Fruit fly (Drosophila melanogaster) whole organism, wandering third instar larva: ENCODE data around the gene CG33107.

ENCODE experiments used
- Abd-B ChIP-seq: fragments of >200 bp; optimal IDR thresholded peaks from 2 replicates; lab custom pipeline; 2017; ENCODE audit warnings: missing biosample characterization, missing genetic modification characterization
- CG32264 ChIP-seq: fragments of 200-800 bp; sonication (Bioruptor generic); optimal IDR thresholded peaks from 2 replicates; lab custom pipeline; 2016; ENCODE audit warnings: missing biosample characterization, missing genetic modification characterization
- CG9705 ChIP-seq: fragments of 200-800 bp; sonication (Bioruptor generic); optimal IDR thresholded peaks from 2 replicates; lab custom pipeline; 2018; ENCODE audit warnings: missing biosample characterization, mild to moderate bottlenecking, missing genetic modification characterization
- CrebA ChIP-seq: fragments of 200-800 bp; sonication (Bioruptor generic); optimal IDR thresholded peaks from 2 replicates; lab custom pipeline; 2016; ENCODE audit warnings: missing biosample characterization, mild to moderate bottlenecking, missing genetic modification characterization, borderline replicate concordance
- Dfd ChIP-seq: fragments of >200 bp; optimal IDR thresholded peaks from 2 replicates; lab custom pipeline; 2017; ENCODE audit warnings: missing biosample characterization, missing genetic modification characterization
- Dif ChIP-seq: fragments of 200-275, 200-300 bp; sonication (Bioruptor generic); optimal IDR thresholded peaks from 2 replicates; lab custom pipeline; 2018; ENCODE audit warnings: missing biosample characterization, missing genetic modification characterization; ENCODE audit not compliant: partially characterized antibody
- GATAd ChIP-seq: sonication (Bioruptor generic); optimal IDR thresholded peaks from 2 replicates; lab custom pipeline; 2016; ENCODE audit warnings: missing biosample characterization, missing genetic modification characterization
- HLH106 ChIP-seq: fragments of 200-800 bp; optimal IDR thresholded peaks from 3 replicates; lab custom pipeline; 2019; ENCODE audit warnings: missing biosample characterization, mild to moderate bottlenecking, missing genetic modification characterization, moderate library complexity
- Hnf4 ChIP-seq: fragments of 200-800 bp; sonication (Bioruptor generic); optimal IDR thresholded peaks from 2 replicates; lab custom pipeline; 2016; ENCODE audit warnings: missing biosample characterization, mild to moderate bottlenecking, missing genetic modification characterization
- Hr78 ChIP-seq: fragments of >200 bp; optimal IDR thresholded peaks from 2 replicates; lab custom pipeline; 2017; ENCODE audit warnings: missing biosample characterization, missing genetic modification characterization
- Hr83 ChIP-seq: fragments of 200-300 bp; sonication (Bioruptor generic); optimal IDR thresholded peaks from 2 replicates; lab custom pipeline; 2016; ENCODE audit warnings: missing biosample characterization, mild to moderate bottlenecking, missing genetic modification characterization, moderate library complexity; ENCODE audit not compliant: poor library complexity, severe bottlenecking
- Jra ChIP-seq: sonication (Bioruptor generic); optimal IDR thresholded peaks from 2 replicates; lab custom pipeline; 2016; ENCODE audit warnings: missing biosample characterization, missing genetic modification characterization
- Mio ChIP-seq: sonication (Bioruptor generic); optimal IDR thresholded peaks from 2 replicates; lab custom pipeline; 2016; ENCODE audit warnings: missing biosample characterization, missing genetic modification characterization
- Myc ChIP-seq: fragments of >200 bp; optimal IDR thresholded peaks from 2 replicates; lab custom pipeline; 2017
- N ChIP-seq: fragments of >200 bp; optimal IDR thresholded peaks from 2 replicates; lab custom pipeline; 2018; ENCODE audit warnings: missing biosample characterization, missing external identifiers, missing genetic modification characterization
- OdsH ChIP-seq: fragments of 200-800 bp; sonication (Bioruptor generic); optimal IDR thresholded peaks from 2 replicates; lab custom pipeline; 2016; ENCODE audit warnings: missing biosample characterization, mild to moderate bottlenecking, missing genetic modification characterization
- Rel ChIP-seq, 2 experiments: fragments of 200-800 bp; sonication (Bioruptor generic) in 1 of 2; optimal IDR thresholded peaks; 2 replicates in 1 of 2; 3 replicates in 1 of 2; lab custom pipeline; 2016 to 2019; ENCODE audit warnings: mild to moderate bottlenecking in 2 of 2, missing biosample characterization in 2 of 2, missing genetic modification characterization in 2 of 2, moderate library complexity in 1 of 2
- Sp1 ChIP-seq: fragments of 200-800 bp; sonication (Bioruptor generic); optimal IDR thresholded peaks from 3 replicates; lab custom pipeline; 2019; ENCODE audit warnings: missing biosample characterization, mild to moderate bottlenecking, missing genetic modification characterization, moderate library complexity
- Vsx2 ChIP-seq: fragments of 200-300, 225-300 bp; sonication (Bioruptor generic); optimal IDR thresholded peaks from 2 replicates; lab custom pipeline; 2018; ENCODE audit warnings: missing biosample characterization, missing genetic modification characterization; ENCODE audit not compliant: partially characterized antibody
- br ChIP-seq: fragments of 200-800 bp; sonication (Bioruptor generic); optimal IDR thresholded peaks from 2 replicates; lab custom pipeline; 2016; ENCODE audit warnings: missing biosample characterization, missing genetic modification characterization
- brk ChIP-seq: fragments of 200-800 bp; sonication (Bioruptor generic); optimal IDR thresholded peaks from 2 replicates; lab custom pipeline; 2016; ENCODE audit warnings: missing biosample characterization, mild to moderate bottlenecking, missing genetic modification characterization
- dl ChIP-seq, 2 experiments: fragments of 175-275, 200-275 bp in 1 of 2; fragments of 200-275 bp in 1 of 2; sonication (Bioruptor generic); optimal IDR thresholded peaks; lab custom pipeline; 2018; ENCODE audit warnings: mild to moderate bottlenecking in 2 of 2, missing biosample characterization in 2 of 2, missing genetic modification characterization in 2 of 2, moderate library complexity in 2 of 2; ENCODE audit not compliant: partially characterized antibody in 2 of 2, insufficient read depth in 1 of 2
- dmrt93B ChIP-seq: fragments of 200-800 bp; sonication (Bioruptor generic); optimal IDR thresholded peaks from 2 replicates; lab custom pipeline; 2018; ENCODE audit warnings: missing biosample characterization, mild to moderate bottlenecking, missing genetic modification characterization
- dsf ChIP-seq: sonication (Bioruptor generic); optimal IDR thresholded peaks from 2 replicates; lab custom pipeline; 2016; ENCODE audit warnings: missing biosample characterization, missing genetic modification characterization, borderline replicate concordance
- ey ChIP-seq: fragments of 200-800 bp; sonication (Bioruptor generic); optimal IDR thresholded peaks from 2 replicates; lab custom pipeline; 2016; ENCODE audit warnings: missing biosample characterization, missing genetic modification characterization
- foxo ChIP-seq, 2 experiments: fragments of 200-800 bp; sonication (Bioruptor generic); optimal IDR thresholded peaks; 2 replicates in 1 of 2; 3 replicates in 1 of 2; lab custom pipeline; 2016 to 2017; ENCODE audit warnings: missing biosample characterization in 2 of 2, missing genetic modification characterization in 2 of 2
- fru ChIP-seq: fragments of 200-800 bp; sonication (Bioruptor generic); optimal IDR thresholded peaks from 3 replicates; lab custom pipeline; 2016; ENCODE audit warnings: missing biosample characterization, mild to moderate bottlenecking, missing genetic modification characterization
- h ChIP-seq: fragments of 200-800 bp; sonication (Bioruptor generic); optimal IDR thresholded peaks from 3 replicates; lab custom pipeline; 2016; ENCODE audit warnings: missing biosample characterization, mild to moderate bottlenecking, missing genetic modification characterization
- jim ChIP-seq: fragments of 175-275, 200-325 bp; sonication (Bioruptor generic); optimal IDR thresholded peaks from 2 replicates; lab custom pipeline; 2016; ENCODE audit warnings: missing biosample characterization, mild to moderate bottlenecking, missing genetic modification characterization
- lola ChIP-seq: fragments of >200 bp; optimal IDR thresholded peaks from 2 replicates; lab custom pipeline; 2017; ENCODE audit warnings: missing biosample characterization, missing genetic modification characterization
- pan ChIP-seq: fragments of >200 bp; optimal IDR thresholded peaks from 2 replicates; lab custom pipeline; 2017
- psq ChIP-seq: fragments of 200-800 bp; sonication (Bioruptor generic); optimal IDR thresholded peaks from 3 replicates; lab custom pipeline; 2017; ENCODE audit warnings: missing biosample characterization, mild to moderate bottlenecking, missing genetic modification characterization, moderate library complexity
- rgr ChIP-seq: fragments of 200-800 bp; sonication (Bioruptor generic); optimal IDR thresholded peaks from 3 replicates; lab custom pipeline; 2016; ENCODE audit warnings: missing biosample characterization, mild to moderate bottlenecking, missing genetic modification characterization
- sage ChIP-seq: fragments of 200-800 bp; sonication (Bioruptor generic); optimal IDR thresholded peaks from 2 replicates; lab custom pipeline; 2016; ENCODE audit warnings: missing biosample characterization, mild to moderate bottlenecking, missing genetic modification characterization
- sv ChIP-seq: fragments of 200-800 bp; sonication (Bioruptor generic); optimal IDR thresholded peaks from 3 replicates; lab custom pipeline; 2016; ENCODE audit warnings: missing biosample characterization, missing genetic modification characterization
- tai ChIP-seq: sonication (Bioruptor generic); optimal IDR thresholded peaks from 2 replicates; lab custom pipeline; 2016; ENCODE audit warnings: missing biosample characterization, missing genetic modification characterization
- usp ChIP-seq: fragments of >200 bp; optimal IDR thresholded peaks from 2 replicates; lab custom pipeline; 2017; ENCODE audit warnings: missing biosample characterization, missing genetic modification characterization
- woc ChIP-seq: sonication (Bioruptor generic); optimal IDR thresholded peaks from 2 replicates; lab custom pipeline; 2016; ENCODE audit warnings: missing biosample characterization, mild to moderate bottlenecking, missing genetic modification characterization

The CG33107 gene

dm6 chr3R:22627936-22628513 lies 43.5 kb upstream of the CG33107 start:
- TF ChIP-seq ey (GFP tag; lab: Kevin White, UChicago) (peak; percentile 80), GATAd (GFP tag; lab: Kevin White, UChicago) (no peak), brk (GFP tag; lab: Kevin White, UChicago) (no peak), dmrt93B (GFP tag; lab: Kevin White, UChicago) (no peak), Dif (no peak), Vsx2 (GFP tag; lab: Kevin White, UChicago) (no peak), CG9705 (no peak), woc (peak; percentile 51), rgr (peak; percentile 80), pan (lab: Kevin White, UChicago) (no peak), CrebA (GFP tag; lab: Kevin White, UChicago) (no peak), CG32264 (GFP tag; lab: Kevin White, UChicago) (no peak), br (peak; percentile 74), usp (no peak), Sp1 (GFP tag; lab: Kevin White, UChicago) (peak; percentile 68), Jra (GFP tag; lab: Kevin White, UChicago) (peak; percentile 36), psq (GFP tag; lab: Kevin White, UChicago) (peak; percentile 67), Hr78 (GFP tag; lab: Kevin White, UChicago) (no peak), OdsH (peak; percentile 75), HLH106 (peak; percentile 45), sage (GFP tag; lab: Kevin White, UChicago) (peak; percentile 3), lola (GFP tag; lab: Kevin White, UChicago) (no peak), Rel (GFP tag; optimal IDR thresholded peaks at IDR 0.05; lab: Kevin White, UChicago) (no peak), Rel (tag; optimal IDR thresholded peaks at IDR 0.05; lab: Kevin White, UChicago) (no peak), Hr83 (GFP tag; lab: Kevin White, UChicago) (no peak), Hnf4 (GFP tag; lab: Kevin White, UChicago) (peak; percentile 69), foxo (GFP tag; optimal IDR thresholded peaks at IDR 0.05; lab: Kevin White, UChicago) (peak in 1 of 2 experiments; percentile 54), Dfd (no peak), jim (GFP tag; lab: Kevin White, UChicago) (no peak), tai (GFP tag; lab: Kevin White, UChicago) (peak; percentile 78), sv (GFP tag; lab: Kevin White, UChicago) (no peak), dsf (GFP tag; lab: Kevin White, UChicago) (no peak), h (GFP tag; lab: Kevin White, UChicago) (peak; percentile 12), N (GFP tag; lab: Kevin White, UChicago) (no peak), fru (GFP tag; lab: Kevin White, UChicago) (peak; percentile 8)

DNA sequence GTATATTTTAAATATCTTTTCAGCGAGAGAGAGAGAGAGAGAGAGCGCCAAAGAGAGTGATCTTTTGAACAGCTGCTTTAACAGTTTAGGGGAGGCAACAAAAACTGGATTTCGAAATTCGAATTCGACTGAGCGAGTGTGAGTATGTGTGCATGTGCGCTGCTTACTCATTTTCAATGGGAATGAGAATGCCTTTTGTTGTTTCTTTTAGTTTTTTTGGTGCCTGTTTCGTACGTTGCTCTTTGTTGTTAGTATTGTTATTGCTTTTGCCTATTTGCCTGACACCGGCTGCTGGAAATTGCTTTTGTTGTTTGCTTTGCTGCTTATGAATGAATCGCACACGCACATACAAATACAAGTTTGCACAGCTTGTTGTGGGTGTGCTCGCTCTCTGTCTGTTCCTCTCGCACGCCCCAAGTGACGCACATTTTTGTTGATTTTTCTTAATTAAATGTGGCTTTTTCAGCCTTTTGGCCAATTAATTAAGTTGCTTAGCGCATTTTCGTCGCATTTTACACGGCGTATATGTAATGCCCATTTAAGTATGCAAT lies 42.4 kb upstream of the CG33107 start:
- TF ChIP-seq Vsx2 (GFP tag; lab: Kevin White, UChicago) (no peak), brk (GFP tag; lab: Kevin White, UChicago) (peak; percentile 71), CG32264 (GFP tag; lab: Kevin White, UChicago) (no peak), jim (GFP tag; lab: Kevin White, UChicago) (peak; percentile 86), N (GFP tag; lab: Kevin White, UChicago) (no peak), OdsH (peak; percentile 87), Dif (no peak), rgr (peak; percentile 88), Abd-B (GFP tag; lab: Kevin White, UChicago) (no peak), foxo (GFP tag; optimal IDR thresholded peaks at IDR 0.05; lab: Kevin White, UChicago) (peak in 1 of 2 experiments; percentile 54), Hr78 (GFP tag; lab: Kevin White, UChicago) (no peak), Hr83 (GFP tag; lab: Kevin White, UChicago) (peak; percentile 98), pan (lab: Kevin White, UChicago) (no peak), CG9705 (peak; percentile 27), tai (GFP tag; lab: Kevin White, UChicago) (peak; percentile 90), Myc (lab: Kevin White, UChicago) (no peak), h (GFP tag; lab: Kevin White, UChicago) (peak; percentile 81), Dfd (no peak), CrebA (GFP tag; lab: Kevin White, UChicago) (peak; percentile 83), fru (GFP tag; lab: Kevin White, UChicago) (peak; percentile 53), sage (GFP tag; lab: Kevin White, UChicago) (no peak), dsf (GFP tag; lab: Kevin White, UChicago) (peak; percentile 7), ey (GFP tag; lab: Kevin White, UChicago) (peak; percentile 42), dmrt93B (GFP tag; lab: Kevin White, UChicago) (no peak), Hnf4 (GFP tag; lab: Kevin White, UChicago) (peak; percentile 78), sv (GFP tag; lab: Kevin White, UChicago) (no peak), Jra (GFP tag; lab: Kevin White, UChicago) (peak; percentile 94), Rel (GFP tag; optimal IDR thresholded peaks at IDR 0.05; lab: Kevin White, UChicago) (peak; percentile 26), Rel (tag; optimal IDR thresholded peaks at IDR 0.05; lab: Kevin White, UChicago) (peak; percentile 58), Sp1 (GFP tag; lab: Kevin White, UChicago) (peak; percentile 77), GATAd (GFP tag; lab: Kevin White, UChicago) (peak; percentile 48), HLH106 (peak; percentile 11), usp (no peak), Mio (GFP tag; lab: Kevin White, UChicago) (no peak), woc (peak; percentile 24), psq (GFP tag; lab: Kevin White, UChicago) (peak; percentile 71), dl (GFP tag; optimal IDR thresholded peaks at IDR 0.05; lab: Kevin White, UChicago; ENCODE audit: insufficient read depth in 1 of 2, partially characterized antibody in 2 of 2) (peak in 1 of 2 experiments; percentile 36), br (peak; percentile 80), lola (GFP tag; lab: Kevin White, UChicago) (no peak)
